Worm (Caenorhabditis elegans) whole organism, midembryonic: ENCODE data around the gene sdz-15.

ENCODE experiments used
- T22C8.4 ChIP-seq: fragments of 200-800 bp; sonication (Bioruptor generic); IDR thresholded peaks from 2 replicates; pipeline ENCODE4 v1.3.6; 2022; ENCODE audit warnings: missing genetic modification characterization, missing compliant biosample characterization
- cog-1 ChIP-seq: sonication (generic microtip); optimal IDR thresholded peaks from 2 replicates; lab custom pipeline; 2016; ENCODE audit warnings: missing genetic modification characterization, missing compliant biosample characterization
- flt-1 ChIP-seq: fragments of 200-800 bp; sonication (Bioruptor generic); IDR thresholded peaks from 2 replicates; pipeline ENCODE4 v1.3.6; 2022; ENCODE audit warnings: missing genetic modification characterization, missing compliant biosample characterization
- klf-2 ChIP-seq: fragments of 200-800 bp; sonication (Bioruptor generic); conservative IDR thresholded peaks from 2 replicates; pipeline ENCODE4 v1.3.6; 2022; ENCODE audit warnings: missing genetic modification reagents, missing genetic modification characterization, missing compliant biosample characterization
- med-1 ChIP-seq: sonication (generic microtip); optimal IDR thresholded peaks from 2 replicates; lab custom pipeline; 2017; ENCODE audit warnings: missing genetic modification characterization, mild to moderate bottlenecking, missing compliant biosample characterization, antibody characterized with exemption, missing genetic modification reagents; ENCODE audit not compliant: insufficient read depth
- ref-1 ChIP-seq: fragments of 200-800 bp; sonication (Bioruptor generic); conservative IDR thresholded peaks from 2 replicates; pipeline ENCODE4 v1.3.6; 2022; ENCODE audit warnings: missing genetic modification reagents, missing genetic modification characterization, missing compliant biosample characterization
- tab-1 ChIP-seq: fragments of 200-800 bp; sonication (Bioruptor generic); IDR thresholded peaks from 2 replicates; pipeline ENCODE4 v1.3.6; 2022; ENCODE audit warnings: missing genetic modification characterization, missing compliant biosample characterization
- ztf-23 ChIP-seq: fragments of 200-800 bp; sonication (Bioruptor generic); IDR thresholded peaks from 2 replicates; pipeline ENCODE4 v1.3.6; 2022; ENCODE audit warnings: missing genetic modification reagents, missing genetic modification characterization, missing compliant biosample characterization
- ztf-29 ChIP-seq: fragments of 200-800 bp; sonication (Bioruptor generic); IDR thresholded peaks from 2 replicates; pipeline ENCODE4 v1.3.6; 2022; ENCODE audit warnings: missing genetic modification reagents, missing genetic modification characterization, missing compliant biosample characterization

DNA sequence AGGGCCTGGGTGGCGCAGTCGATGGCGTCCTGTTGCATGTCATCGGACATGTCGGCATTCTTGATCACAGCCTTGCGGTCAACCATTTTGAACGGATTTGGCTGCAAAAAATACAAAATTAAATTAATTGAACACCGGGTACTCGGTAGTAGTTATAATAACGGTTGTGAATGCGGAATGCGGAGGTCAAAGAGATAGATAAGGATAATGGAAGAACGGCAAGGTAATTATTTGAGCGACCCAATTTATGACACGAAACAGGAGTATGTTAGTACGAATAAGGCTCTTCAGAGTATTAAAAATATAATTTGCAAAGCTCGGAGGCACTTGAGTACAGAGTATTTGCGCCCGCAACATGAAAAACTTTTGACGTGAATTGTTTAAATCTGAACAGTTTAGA lies 34.6 kb upstream of the sdz-15 start, which contains the start of gene dlc-1:
- TF ChIP-seq tab-1 (GFP tag; lab: Robert Waterston, UW), result no peak
- no peak for TF ChIP-seq ztf-29 (GFP tag; lab: Robert Waterston, UW)
- TF ChIP-seq cog-1 (tag; lab: Kevin White, UChicago), result no peak
- no peak for TF ChIP-seq flt-1 (GFP tag; lab: Robert Waterston, UW)
- no peak for TF ChIP-seq T22C8.4 (GFP tag; lab: Robert Waterston, UW)
- no peak for TF ChIP-seq ref-1
- no peak for TF ChIP-seq med-1 (GFP tag; lab: Kevin White, UChicago)
- TF ChIP-seq klf-2 (GFP tag; lab: Robert Waterston, UW), result no peak
- TF ChIP-seq ztf-23, result no peak
